Fruit fly (Drosophila melanogaster) whole organism, wandering third instar larva: ENCODE measurements around the gene CG32248.

Experiments used
- Hr78 ChIP-seq: fragments of >200 bp; optimal IDR thresholded peaks from 2 replicates; lab custom pipeline; 2017; ENCODE audit warnings: missing biosample characterization, missing genetic modification characterization
- usp ChIP-seq: fragments of >200 bp; optimal IDR thresholded peaks from 2 replicates; lab custom pipeline; 2017; ENCODE audit warnings: missing biosample characterization, missing genetic modification characterization

- TF ChIP-seq Hr78 (GFP tag; lab: Kevin White, UChicago) = no peak
- no peak for TF ChIP-seq usp
These were observed 36.8 kb downstream of the CG32248 start, which contains the start of gene NT1 for dm6 chr3L:4508307-4508706.
